Fruit fly (Drosophila melanogaster) whole organism, embryonic: ENCODE results near the gene CG16775.

Experiments used
- ATbp ChIP-seq: fragments of 200-800 bp; sonication (Bioruptor generic); optimal IDR thresholded peaks from 2 replicates; lab custom pipeline; 2017; ENCODE audit warnings: missing biosample characterization, mild to moderate bottlenecking, missing genetic modification characterization, missing genetic modification reagents
- Blimp-1 ChIP-seq: fragments of 200-800 bp; sonication (Bioruptor generic); optimal IDR thresholded peaks from 3 replicates; lab custom pipeline; 2018; ENCODE audit warnings: missing biosample characterization, missing genetic modification characterization, mild to moderate bottlenecking, moderate library complexity, missing genetic modification reagents
- CG10209 ChIP-seq: fragments of 200-800 bp; sonication (Bioruptor generic); optimal IDR thresholded peaks from 3 replicates; lab custom pipeline; 2017; ENCODE audit warnings: missing biosample characterization, mild to moderate bottlenecking, missing genetic modification characterization, missing genetic modification reagents
- CG11085 ChIP-seq: fragments of 200-800 bp; sonication (Bioruptor generic); IDR thresholded peaks from 2 replicates; pipeline ENCODE4 v1.3.6; 2022; ENCODE audit warnings: missing biosample characterization, missing genetic modification characterization
- CG11093 ChIP-seq: fragments of 200-800 bp; sonication (Bioruptor generic); IDR thresholded peaks from 3 replicates; pipeline ENCODE4 v1.3.6; 2022; ENCODE audit warnings: missing biosample characterization, missing genetic modification characterization
- CG12299 ChIP-seq: fragments of 200-800 bp; sonication (Bioruptor generic); optimal IDR thresholded peaks from 2 replicates; lab custom pipeline; 2018; ENCODE audit warnings: missing biosample characterization, mild to moderate bottlenecking, missing genetic modification characterization
- CG12744 ChIP-seq: fragments of 200-800 bp; sonication (Bioruptor generic); optimal IDR thresholded peaks from 2 replicates; lab custom pipeline; 2016; ENCODE audit warnings: missing biosample characterization, missing genetic modification characterization
- CG13123 ChIP-seq: fragments of 200-800 bp; sonication (Bioruptor generic); optimal IDR thresholded peaks from 2 replicates; lab custom pipeline; 2016; ENCODE audit warnings: missing biosample characterization, missing genetic modification characterization
- CG15011 ChIP-seq: fragments of 200-800 bp; sonication (Bioruptor generic); optimal IDR thresholded peaks from 3 replicates; lab custom pipeline; 2018; ENCODE audit warnings: missing biosample characterization, mild to moderate bottlenecking, missing genetic modification characterization
- CG17568 ChIP-seq: fragments of 200-800 bp; sonication (Bioruptor generic); optimal IDR thresholded peaks from 2 replicates; lab custom pipeline; 2018; ENCODE audit warnings: missing biosample characterization, mild to moderate bottlenecking, missing genetic modification characterization, moderate library complexity
- CG1792 ChIP-seq: fragments of 200-800 bp; sonication (Bioruptor generic); optimal IDR thresholded peaks from 2 replicates; lab custom pipeline; 2016; ENCODE audit warnings: missing biosample characterization, missing genetic modification characterization
- CG30403 ChIP-seq: fragments of 200-800 bp; sonication (Bioruptor generic); optimal IDR thresholded peaks from 3 replicates; lab custom pipeline; 2016; ENCODE audit warnings: missing biosample characterization, missing genetic modification characterization
- CG31224 ChIP-seq: fragments of 200-800 bp; sonication (Bioruptor generic); IDR thresholded peaks from 2 replicates; pipeline ENCODE4 v1.3.6; 2022; ENCODE audit warnings: missing biosample characterization, missing genetic modification characterization
- CG34422 ChIP-seq: fragments of 200-800 bp; sonication (Bioruptor generic); IDR thresholded peaks from 3 replicates; pipeline ENCODE4 v1.3.6; 2022; ENCODE audit warnings: missing biosample characterization, missing genetic modification characterization
- CG42726 ChIP-seq: fragments of 200-800 bp; sonication (Bioruptor generic); IDR thresholded peaks from 2 replicates; pipeline ENCODE4 v1.3.6; 2022; ENCODE audit warnings: missing biosample characterization, missing genetic modification characterization; ENCODE audit not compliant: partially characterized antibody
- CG4617 ChIP-seq: fragments of 200-800 bp; sonication (Bioruptor generic); optimal IDR thresholded peaks from 3 replicates; lab custom pipeline; 2016; ENCODE audit warnings: missing biosample characterization, missing genetic modification characterization, borderline replicate concordance
- CG6254 ChIP-seq: fragments of 200-800 bp; sonication (Bioruptor generic); optimal IDR thresholded peaks from 3 replicates; lab custom pipeline; 2017; ENCODE audit warnings: mild to moderate bottlenecking, missing biosample characterization, missing genetic modification reagents, missing genetic modification characterization
- CG6854 ChIP-seq: fragments of 200-800 bp; sonication (Bioruptor generic); optimal IDR thresholded peaks from 3 replicates; lab custom pipeline; 2017; ENCODE audit warnings: missing biosample characterization, mild to moderate bottlenecking, missing genetic modification characterization
- CG7745 ChIP-seq: fragments of 200-800 bp; sonication (Bioruptor generic); optimal IDR thresholded peaks from 2 replicates; lab custom pipeline; 2018; ENCODE audit warnings: missing biosample characterization, mild to moderate bottlenecking, missing genetic modification characterization, moderate library complexity
- CG7963 ChIP-seq: fragments of 200-800 bp; sonication (Bioruptor generic); IDR thresholded peaks from 3 replicates; pipeline ENCODE4 v1.3.6; 2022; ENCODE audit warnings: missing biosample characterization, missing genetic modification characterization; ENCODE audit not compliant: partially characterized antibody
- Doc3 ChIP-seq: fragments of 200-800 bp; sonication (Bioruptor generic); IDR thresholded peaks from 3 replicates; pipeline ENCODE4 v1.3.6; 2022; ENCODE audit warnings: missing biosample characterization, missing genetic modification characterization; ENCODE audit not compliant: partially characterized antibody
- Eip74EF ChIP-seq, 2 experiments: fragments of 200-800 bp in 1 of 2; fragments of >200 bp in 1 of 2; sonication (Bioruptor generic) in 1 of 2; optimal IDR thresholded peaks; 2 replicates each; lab custom pipeline; 2017 to 2019; ENCODE audit warnings: missing biosample characterization in 2 of 2, missing genetic modification characterization in 2 of 2, mild to moderate bottlenecking in 1 of 2, moderate library complexity in 1 of 2
- Fer3 ChIP-seq: fragments of 200-800 bp; sonication (Bioruptor generic); optimal IDR thresholded peaks from 2 replicates; lab custom pipeline; 2018; ENCODE audit warnings: missing biosample characterization, mild to moderate bottlenecking, missing genetic modification characterization, moderate library complexity
- Scr ChIP-seq: fragments of 200-800 bp; sonication (Bioruptor generic); IDR thresholded peaks from 2 replicates; pipeline ENCODE4 v1.3.6; 2022; ENCODE audit warnings: missing biosample characterization, missing genetic modification characterization; ENCODE audit not compliant: partially characterized antibody
- Sox102F ChIP-seq: fragments of 200-800 bp; sonication (Bioruptor generic); optimal IDR thresholded peaks from 2 replicates; lab custom pipeline; 2018; ENCODE audit warnings: missing biosample characterization, mild to moderate bottlenecking, missing genetic modification characterization, moderate library complexity
- Sry-δ ChIP-seq: fragments of 200-800 bp; sonication (Bioruptor generic); optimal IDR thresholded peaks from 2 replicates; lab custom pipeline; 2016; ENCODE audit warnings: missing biosample characterization, missing genetic modification characterization
- Xrp1 ChIP-seq: fragments of 200-800 bp; sonication (Bioruptor generic); IDR thresholded peaks from 2 replicates; pipeline ENCODE4 v1.3.6; 2022; ENCODE audit warnings: missing biosample characterization, missing genetic modification characterization
- ash1 ChIP-seq: fragments of 200-800 bp; sonication (Bioruptor generic); optimal IDR thresholded peaks from 2 replicates; lab custom pipeline; 2018; ENCODE audit warnings: missing biosample characterization, mild to moderate bottlenecking, missing genetic modification characterization
- corto ChIP-seq: fragments of 200-800 bp; sonication (Bioruptor generic); optimal IDR thresholded peaks from 2 replicates; lab custom pipeline; 2016; ENCODE audit warnings: missing biosample characterization, mild to moderate bottlenecking, missing genetic modification characterization, moderate library complexity
- cwo ChIP-seq: fragments of 200-800 bp; sonication (Bioruptor generic); optimal IDR thresholded peaks from 3 replicates; lab custom pipeline; 2017; ENCODE audit warnings: missing biosample characterization, missing genetic modification characterization, mild to moderate bottlenecking, moderate library complexity, missing genetic modification reagents
- ewg ChIP-seq: fragments of 200-800 bp; sonication (Bioruptor generic); optimal IDR thresholded peaks from 3 replicates; lab custom pipeline; 2017; ENCODE audit warnings: mild to moderate bottlenecking, missing biosample characterization, missing genetic modification reagents, missing genetic modification characterization
- gcm ChIP-seq: fragments of 200-800 bp; sonication (Bioruptor generic); optimal IDR thresholded peaks from 2 replicates; lab custom pipeline; 2019; ENCODE audit warnings: missing biosample characterization, mild to moderate bottlenecking, missing genetic modification characterization, moderate library complexity
- hb ChIP-seq: fragments of 200-800 bp; sonication (Bioruptor generic); IDR thresholded peaks from 3 replicates; pipeline ENCODE4 v1.3.6; 2022; ENCODE audit warnings: missing biosample characterization, missing genetic modification characterization; ENCODE audit not compliant: partially characterized antibody
- hkb ChIP-seq, 2 experiments: fragments of 200-800 bp in 1 of 2; fragments of >200 bp in 1 of 2; sonication (Bioruptor generic) in 1 of 2; IDR thresholded peaks in 1 of 2; optimal IDR thresholded peaks in 1 of 2; 2 replicates each; pipeline versions ENCODE4 v1.3.6 to Lab custom; 2017 to 2022; ENCODE audit warnings: missing biosample characterization in 1 of 2, missing genetic modification characterization in 1 of 2
- kni ChIP-seq: fragments of 200-800 bp; sonication (Bioruptor generic); optimal IDR thresholded peaks from 3 replicates; lab custom pipeline; 2017; ENCODE audit warnings: mild to moderate bottlenecking, missing biosample characterization, missing genetic modification reagents, missing genetic modification characterization
- lmd ChIP-seq: fragments of 200-800 bp; sonication (Bioruptor generic); IDR thresholded peaks from 2 replicates; pipeline ENCODE4 v1.3.6; 2022; ENCODE audit warnings: missing biosample characterization, missing genetic modification characterization
- maf-S ChIP-seq: fragments of 200-800 bp; sonication (Bioruptor generic); optimal IDR thresholded peaks from 2 replicates; lab custom pipeline; 2016; ENCODE audit warnings: missing biosample characterization, missing genetic modification characterization
- phol ChIP-seq: fragments of 200-800 bp; sonication (Bioruptor generic); optimal IDR thresholded peaks from 3 replicates; lab custom pipeline; 2018; ENCODE audit warnings: missing biosample characterization, mild to moderate bottlenecking, missing genetic modification characterization, moderate library complexity
- pita ChIP-seq: fragments of 200-800 bp; sonication (Bioruptor generic); optimal IDR thresholded peaks from 2 replicates; lab custom pipeline; 2017; ENCODE audit warnings: missing biosample characterization, mild to moderate bottlenecking, missing genetic modification characterization
- salm ChIP-seq: fragments of 200-800 bp; sonication (Bioruptor generic); optimal IDR thresholded peaks from 2 replicates; lab custom pipeline; 2018; ENCODE audit warnings: missing biosample characterization, mild to moderate bottlenecking, missing genetic modification characterization
- scrt ChIP-seq: fragments of 200-800 bp; sonication (Bioruptor generic); optimal IDR thresholded peaks from 2 replicates; lab custom pipeline; 2018; ENCODE audit warnings: missing biosample characterization, mild to moderate bottlenecking, missing genetic modification characterization, moderate library complexity
- sima ChIP-seq: fragments of 200-800 bp; sonication (Bioruptor generic); optimal IDR thresholded peaks from 2 replicates; lab custom pipeline; 2016; ENCODE audit warnings: missing biosample characterization, missing genetic modification characterization
- sob ChIP-seq: fragments of 200-800 bp; sonication (Bioruptor generic); IDR thresholded peaks from 2 replicates; pipeline ENCODE4 v1.3.6; 2022; ENCODE audit warnings: missing biosample characterization, missing genetic modification characterization
- stwl ChIP-seq: fragments of 200-800 bp; sonication (Bioruptor generic); optimal IDR thresholded peaks from 3 replicates; lab custom pipeline; 2018; ENCODE audit warnings: missing biosample characterization, mild to moderate bottlenecking, missing genetic modification characterization, moderate library complexity
- tin ChIP-seq: fragments of 200-800 bp; sonication (Bioruptor generic); optimal IDR thresholded peaks from 3 replicates; lab custom pipeline; 2016; ENCODE audit warnings: missing biosample characterization, missing genetic modification characterization
- vfl ChIP-seq: fragments of 200-800 bp; sonication (Bioruptor generic); optimal IDR thresholded peaks from 2 replicates; lab custom pipeline; 2016; ENCODE audit warnings: missing biosample characterization, missing genetic modification characterization
- zen ChIP-seq: fragments of 200-800 bp; sonication (Bioruptor generic); optimal IDR thresholded peaks from 3 replicates; lab custom pipeline; 2018; ENCODE audit warnings: missing biosample characterization, mild to moderate bottlenecking, missing genetic modification characterization, moderate library complexity

The CG16775 gene

dm6 chr3L:17842892-17843703, 43.3 kb downstream of the CG16775 start, which contains the start of gene CG5567 (continued):
- TF ChIP-seq kni (GFP tag; lab: Kevin White, UChicago) (no peak), salm (tag; lab: Kevin White, UChicago) (no peak), zen (tag; lab: Kevin White, UChicago) (no peak), CG6254 (GFP tag; lab: Kevin White, UChicago) (no peak), CG4617 (GFP tag; lab: Kevin White, UChicago) (no peak), CG6854 (no peak), sob (GFP tag; lab: Robert Waterston, UW) (no peak), tin (no peak), CG12744 (GFP tag; lab: Kevin White, UChicago) (no peak), ash1 (GFP tag; lab: Kevin White, UChicago) (no peak), ewg (GFP tag; lab: Kevin White, UChicago) (no peak), hkb (optimal IDR thresholded peaks at IDR 0.05; lab: Kevin White, UChicago) (no peak), hkb (GFP tag; IDR thresholded peaks at IDR 0.05; lab: Robert Waterston, UW) (no peak), Sox102F (GFP tag; lab: Kevin White, UChicago) (no peak), Eip74EF (GFP tag; optimal IDR thresholded peaks at IDR 0.05; lab: Kevin White, UChicago) (no peak), CG34422 (GFP tag; lab: Robert Waterston, UW) (no peak), corto (no peak), CG11093 (GFP tag; lab: Robert Waterston, UW) (no peak), CG42726 (GFP tag; lab: Robert Waterston, UW) (no peak), Scr (GFP tag; lab: Robert Waterston, UW) (no peak), cwo (GFP tag; lab: Kevin White, UChicago) (no peak), CG11085 (GFP tag; lab: Robert Waterston, UW) (no peak), CG13123 (GFP tag; lab: Kevin White, UChicago) (no peak), CG17568 (no peak), CG10209 (GFP tag; lab: Kevin White, UChicago) (no peak), pita (GFP tag; lab: Kevin White, UChicago) (no peak), scrt (GFP tag; lab: Kevin White, UChicago) (peak; percentile 85), CG31224 (GFP tag; lab: Robert Waterston, UW) (no peak), phol (tag; lab: Kevin White, UChicago) (peak; percentile 2), CG30403 (GFP tag; lab: Kevin White, UChicago) (no peak), hb (GFP tag; lab: Robert Waterston, UW) (no peak), CG12299 (tag; lab: Kevin White, UChicago) (no peak), lmd (GFP tag; lab: Robert Waterston, UW) (peak; percentile 17; the same call in 1 of the 2 replicates), stwl (tag; lab: Kevin White, UChicago) (peak; percentile 18), Fer3 (peak; percentile 30), Xrp1 (GFP tag; lab: Robert Waterston, UW) (peak; percentile 26; the same call in 1 of the 2 replicates), CG7745 (no peak), Sry-δ (GFP tag; lab: Kevin White, UChicago) (no peak), ATbp (GFP tag; lab: Kevin White, UChicago) (no peak), CG7963 (no peak), CG15011 (GFP tag; lab: Kevin White, UChicago) (no peak), sima (GFP tag; lab: Kevin White, UChicago) (no peak), Doc3 (no peak), vfl (no peak), gcm (GFP tag; lab: Kevin White, UChicago) (no peak), maf-S (no peak), Blimp-1 (GFP tag; lab: Kevin White, UChicago) (no peak), CG1792 (no peak)
